Worm (Caenorhabditis elegans) whole organism, late embryonic: ENCODE measurements around the gene nhr-6.

ENCODE experiments used
- C38D4.7 ChIP-seq: fragments of 200-800 bp; sonication (Bioruptor generic); optimal IDR thresholded peaks from 2 replicates; lab custom pipeline; 2018; ENCODE audit warnings: mild to moderate bottlenecking, missing genetic modification characterization, moderate library complexity, missing compliant biosample characterization
- F13H6.1 ChIP-seq: sonication (generic microtip); optimal IDR thresholded peaks from 2 replicates; lab custom pipeline; 2016; ENCODE audit warnings: missing genetic modification characterization, missing compliant biosample characterization
- K02D7.2 ChIP-seq: sonication (generic microtip); optimal IDR thresholded peaks from 2 replicates; lab custom pipeline; 2017; ENCODE audit warnings: mild to moderate bottlenecking, missing genetic modification characterization, missing compliant biosample characterization
- K09A11.1 ChIP-seq: sonication (generic microtip); optimal IDR thresholded peaks from 2 replicates; lab custom pipeline; 2017; ENCODE audit warnings: antibody characterized with exemption, mild to moderate bottlenecking, missing genetic modification characterization, missing compliant biosample characterization; ENCODE audit not compliant: insufficient read depth
- T23F11.4 ChIP-seq: fragments of 200-800 bp; sonication (Bioruptor generic); optimal IDR thresholded peaks from 2 replicates; lab custom pipeline; 2018; ENCODE audit warnings: mild to moderate bottlenecking, missing genetic modification characterization, missing compliant biosample characterization
- ceh-14 ChIP-seq: sonication (generic microtip); optimal IDR thresholded peaks from 2 replicates; lab custom pipeline; 2016; ENCODE audit warnings: missing genotype, missing genetic modification characterization, missing compliant biosample characterization
- ceh-18 ChIP-seq: sonication (generic microtip); optimal IDR thresholded peaks from 2 replicates; lab custom pipeline; 2016; ENCODE audit warnings: missing genetic modification characterization, missing compliant biosample characterization
- ceh-19 ChIP-seq: fragments of 200-800 bp; sonication (Bioruptor generic); optimal IDR thresholded peaks from 2 replicates; lab custom pipeline; 2018; ENCODE audit warnings: mild to moderate bottlenecking, missing genetic modification characterization, missing compliant biosample characterization
- ceh-2 ChIP-seq: sonication (generic microtip); optimal IDR thresholded peaks from 2 replicates; lab custom pipeline; 2016; ENCODE audit warnings: missing genotype, missing genetic modification characterization, missing compliant biosample characterization
- ceh-31 ChIP-seq: sonication (generic microtip); optimal IDR thresholded peaks from 2 replicates; lab custom pipeline; 2016; ENCODE audit warnings: missing genetic modification characterization, missing compliant biosample characterization
- ceh-34 ChIP-seq: sonication (generic microtip); optimal IDR thresholded peaks from 2 replicates; lab custom pipeline; 2016; ENCODE audit warnings: mild to moderate bottlenecking, missing genetic modification characterization, missing compliant biosample characterization
- ceh-45 ChIP-seq: fragments of 200-800 bp; sonication (Bioruptor generic); IDR thresholded peaks from 2 replicates; pipeline ENCODE4 v1.3.6; 2022; ENCODE audit warnings: missing genetic modification reagents, missing genetic modification characterization, missing compliant biosample characterization
- ceh-9 ChIP-seq: sonication (generic microtip); optimal IDR thresholded peaks from 2 replicates; lab custom pipeline; 2016; ENCODE audit warnings: mild to moderate bottlenecking, missing genetic modification characterization, inconsistent platforms, missing compliant biosample characterization
- che-1 ChIP-seq: sonication (generic microtip); optimal IDR thresholded peaks from 2 replicates; lab custom pipeline; 2016; ENCODE audit warnings: mild to moderate bottlenecking, missing genetic modification characterization, missing compliant biosample characterization
- dve-1 ChIP-seq: sonication (generic microtip); optimal IDR thresholded peaks from 2 replicates; lab custom pipeline; 2017; ENCODE audit warnings: antibody characterized with exemption, mild to moderate bottlenecking, missing genetic modification characterization, missing compliant biosample characterization
- elt-2 ChIP-seq: sonication (generic microtip); optimal IDR thresholded peaks from 2 replicates; lab custom pipeline; 2016; ENCODE audit warnings: missing genetic modification reagents, missing genetic modification characterization, missing compliant biosample characterization
- fkh-10 ChIP-seq: fragments of 150-350 bp; optimal IDR thresholded peaks from 2 replicates; lab custom pipeline; 2014; ENCODE audit warnings: missing biosample characterization, missing genetic modification reagents, missing genetic modification characterization
- gmeb-2 ChIP-seq: sonication (generic microtip); optimal IDR thresholded peaks from 2 replicates; lab custom pipeline; 2016; ENCODE audit warnings: missing genetic modification characterization, inconsistent platforms, missing compliant biosample characterization
- hlh-13 ChIP-seq: fragments of 200-800 bp; sonication (Bioruptor generic); optimal IDR thresholded peaks from 2 replicates; lab custom pipeline; 2018; ENCODE audit warnings: mild to moderate bottlenecking, missing genetic modification characterization, missing compliant biosample characterization
- hlh-30 ChIP-seq: sonication (generic microtip); optimal IDR thresholded peaks from 2 replicates; lab custom pipeline; 2017; ENCODE audit warnings: antibody characterized with exemption, missing genetic modification characterization, missing compliant biosample characterization; ENCODE audit not compliant: insufficient read depth
- hlh-6 ChIP-seq: sonication (generic microtip); optimal IDR thresholded peaks from 2 replicates; lab custom pipeline; 2016; ENCODE audit warnings: missing genotype, missing genetic modification characterization, missing compliant biosample characterization
- hlh-8 ChIP-seq: sonication (generic microtip); optimal IDR thresholded peaks from 2 replicates; lab custom pipeline; 2016; ENCODE audit warnings: missing genotype, missing genetic modification characterization, missing compliant biosample characterization
- lim-6 ChIP-seq: sonication (generic microtip); optimal IDR thresholded peaks from 2 replicates; lab custom pipeline; 2016; ENCODE audit warnings: missing genetic modification characterization, missing compliant biosample characterization
- lin-11 ChIP-seq: fragments of 200-800 bp; sonication (Bioruptor generic); optimal IDR thresholded peaks from 2 replicates; lab custom pipeline; 2018; ENCODE audit warnings: mild to moderate bottlenecking, missing genetic modification characterization, missing compliant biosample characterization
- madf-2 ChIP-seq: sonication (generic microtip); optimal IDR thresholded peaks from 2 replicates; lab custom pipeline; 2017; ENCODE audit warnings: missing genetic modification characterization, missing compliant biosample characterization
- nfya-1 ChIP-seq: sonication (generic microtip); optimal IDR thresholded peaks from 2 replicates; lab custom pipeline; 2017; ENCODE audit warnings: missing genetic modification characterization, mild to moderate bottlenecking, missing compliant biosample characterization, antibody characterized with exemption, moderate library complexity
- odd-2 ChIP-seq: sonication (generic microtip); optimal IDR thresholded peaks from 2 replicates; lab custom pipeline; 2017; ENCODE audit warnings: antibody characterized with exemption, mild to moderate bottlenecking, missing genetic modification characterization, missing compliant biosample characterization
- pat-9 ChIP-seq: fragments of 200-800 bp; sonication (Bioruptor generic); optimal IDR thresholded peaks from 2 replicates; lab custom pipeline; 2018; ENCODE audit warnings: mild to moderate bottlenecking, missing genetic modification characterization, moderate library complexity, missing compliant biosample characterization
- pax-1 ChIP-seq: fragments of 150-350 bp; optimal IDR thresholded peaks from 2 replicates; lab custom pipeline; 2014; ENCODE audit warnings: missing biosample characterization, missing genetic modification characterization
- ref-2 ChIP-seq: sonication (generic microtip); optimal IDR thresholded peaks from 2 replicates; lab custom pipeline; 2016; ENCODE audit warnings: missing genetic modification characterization, missing compliant biosample characterization
- rnt-1 ChIP-seq: sonication (generic microtip); optimal IDR thresholded peaks from 2 replicates; lab custom pipeline; 2016; ENCODE audit warnings: missing genetic modification characterization, missing compliant biosample characterization
- sdc-2 ChIP-seq: sonication (generic microtip); optimal IDR thresholded peaks from 2 replicates; lab custom pipeline; 2016; ENCODE audit warnings: missing genotype, missing genetic modification characterization, missing compliant biosample characterization
- sox-4 ChIP-seq: sonication (generic microtip); optimal IDR thresholded peaks from 2 replicates; lab custom pipeline; 2017; ENCODE audit warnings: mild to moderate bottlenecking, missing genetic modification characterization, inconsistent platforms, missing compliant biosample characterization
- syd-9 ChIP-seq: sonication (generic microtip); optimal IDR thresholded peaks from 2 replicates; lab custom pipeline; 2016; ENCODE audit warnings: mild to moderate bottlenecking, missing genetic modification characterization, moderate library complexity, missing compliant biosample characterization
- tbx-2 ChIP-seq: sonication (generic microtip); optimal IDR thresholded peaks from 2 replicates; lab custom pipeline; 2016; ENCODE audit warnings: missing genetic modification characterization, missing compliant biosample characterization
- ttx-3 ChIP-seq: sonication (generic microtip); optimal IDR thresholded peaks from 2 replicates; lab custom pipeline; 2016; ENCODE audit warnings: missing genetic modification reagents, missing genetic modification characterization, missing compliant biosample characterization
- unc-3 ChIP-seq, 2 experiments: fragments of 200-800 bp in 1 of 2; sonication (Bioruptor generic) in 1 of 2; sonication (generic microtip) in 1 of 2; conservative IDR thresholded peaks in 1 of 2; optimal IDR thresholded peaks in 1 of 2; 2 replicates each; pipeline versions ENCODE4 v1.3.6 to Lab custom; 2016 to 2022; ENCODE audit warnings: missing compliant biosample characterization in 2 of 2, missing genetic modification characterization in 2 of 2, missing genetic modification reagents in 1 of 2
- unc-55 ChIP-seq: sonication (generic microtip); optimal IDR thresholded peaks from 2 replicates; lab custom pipeline; 2017; ENCODE audit warnings: missing biosample characterization, missing genetic modification reagents, missing genetic modification characterization
- unc-86 ChIP-seq: sonication (generic microtip); optimal IDR thresholded peaks from 2 replicates; lab custom pipeline; 2016; ENCODE audit warnings: missing genetic modification characterization, missing compliant biosample characterization

nhr-6 gene

DNA sequence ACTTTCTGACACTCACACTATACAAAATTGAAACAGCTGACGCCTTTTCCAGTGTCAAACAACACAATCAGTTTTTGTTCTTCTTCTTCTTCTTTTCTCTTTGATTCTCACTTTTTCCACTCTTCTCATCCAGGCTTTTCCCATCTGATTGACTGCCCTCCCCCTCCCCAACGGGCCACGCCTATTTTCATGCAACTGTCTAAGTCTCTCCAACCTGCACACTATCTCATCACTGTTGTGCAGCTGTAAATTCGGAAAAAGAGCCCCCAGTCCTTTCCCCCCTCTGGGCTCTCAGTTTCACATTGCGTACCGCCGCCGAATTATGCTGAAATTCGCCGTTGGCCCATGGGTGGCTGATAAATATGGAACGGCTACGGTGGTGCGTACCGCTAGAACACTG is 27.9 kb downstream of the nhr-6 start (continued):
- TF ChIP-seq gmeb-2 (tag; lab: Kevin White, UChicago), result no peak
- peak; percentile 21 for TF ChIP-seq ref-2 (tag; lab: Kevin White, UChicago)
- no peak for TF ChIP-seq ceh-9 (tag; lab: Kevin White, UChicago)
- TF ChIP-seq ceh-18 (tag; lab: Kevin White, UChicago), result peak; percentile 67
- no peak for TF ChIP-seq C38D4.7 (GFP tag; lab: Kevin White, UChicago)
- no peak for TF ChIP-seq fkh-10 (GFP tag; lab: Kevin White, UChicago)
- no peak for TF ChIP-seq ttx-3 (tag; lab: Kevin White, UChicago)
- TF ChIP-seq unc-55, result peak; percentile 79
- TF ChIP-seq pat-9, result no peak
- TF ChIP-seq ceh-14 (tag; lab: Kevin White, UChicago), result peak; percentile 4
- TF ChIP-seq rnt-1, result no peak
- TF ChIP-seq madf-2 (tag; lab: Kevin White, UChicago), result no peak

DNA sequence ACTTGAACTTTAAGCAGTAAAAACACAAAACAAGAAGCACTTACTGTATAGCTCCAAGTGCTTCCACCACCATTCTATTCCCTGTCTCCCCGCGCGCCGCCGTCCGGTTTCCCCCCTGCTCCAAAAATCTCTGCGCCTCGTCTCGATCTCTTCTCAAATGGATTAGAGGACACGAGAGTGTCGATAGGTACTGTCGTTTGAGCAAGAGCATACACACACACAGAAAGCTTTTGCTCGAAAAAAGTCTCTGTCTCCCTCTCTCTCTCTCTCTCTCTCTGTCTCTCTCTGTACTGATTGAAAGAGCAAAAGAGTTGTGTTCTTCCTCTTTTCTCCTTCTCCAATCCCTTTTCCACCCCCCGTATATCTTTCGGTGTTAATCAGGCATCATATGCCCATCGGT is 32.3 kb downstream of the nhr-6 start:
- TF ChIP-seq ceh-31, result peak; percentile 12
- TF ChIP-seq ceh-2 (tag; lab: Kevin White, UChicago), result peak; percentile 17
- TF ChIP-seq sdc-2, result no peak
- TF ChIP-seq T23F11.4 (GFP tag; lab: Kevin White, UChicago), result peak; percentile 32

DNA sequence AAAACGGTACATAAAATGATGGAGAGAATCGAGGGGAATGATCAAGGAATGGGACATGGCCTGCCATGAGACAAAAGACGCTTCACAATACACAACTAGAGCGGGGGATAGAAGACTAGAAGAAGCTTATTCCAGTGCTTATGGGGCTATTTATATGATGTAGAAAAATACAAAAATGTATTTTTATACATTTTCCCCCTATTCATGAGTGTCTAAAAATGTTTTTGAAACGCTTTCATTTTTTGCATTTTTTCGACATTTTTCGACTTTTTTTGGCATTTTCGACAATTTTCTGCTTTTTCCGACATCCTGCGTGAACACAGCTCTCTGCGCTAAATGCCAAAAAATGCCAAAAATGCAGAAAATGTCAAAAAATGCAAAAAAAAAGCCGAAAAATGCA is 39.0 kb downstream of the nhr-6 start:
- TF ChIP-seq hlh-30 (tag; lab: Kevin White, UChicago) (no peak), dve-1 (tag; lab: Kevin White, UChicago) (no peak), hlh-8 (tag; lab: Kevin White, UChicago) (no peak), ceh-19 (GFP tag; lab: Kevin White, UChicago) (no peak), unc-86 (tag; lab: Kevin White, UChicago) (no peak), ceh-45 (GFP tag; lab: Robert Waterston, UW) (no peak), F13H6.1 (no peak), odd-2 (tag; lab: Kevin White, UChicago) (no peak), T23F11.4 (GFP tag; lab: Kevin White, UChicago) (no peak), gmeb-2 (tag; lab: Kevin White, UChicago) (no peak)

DNA sequence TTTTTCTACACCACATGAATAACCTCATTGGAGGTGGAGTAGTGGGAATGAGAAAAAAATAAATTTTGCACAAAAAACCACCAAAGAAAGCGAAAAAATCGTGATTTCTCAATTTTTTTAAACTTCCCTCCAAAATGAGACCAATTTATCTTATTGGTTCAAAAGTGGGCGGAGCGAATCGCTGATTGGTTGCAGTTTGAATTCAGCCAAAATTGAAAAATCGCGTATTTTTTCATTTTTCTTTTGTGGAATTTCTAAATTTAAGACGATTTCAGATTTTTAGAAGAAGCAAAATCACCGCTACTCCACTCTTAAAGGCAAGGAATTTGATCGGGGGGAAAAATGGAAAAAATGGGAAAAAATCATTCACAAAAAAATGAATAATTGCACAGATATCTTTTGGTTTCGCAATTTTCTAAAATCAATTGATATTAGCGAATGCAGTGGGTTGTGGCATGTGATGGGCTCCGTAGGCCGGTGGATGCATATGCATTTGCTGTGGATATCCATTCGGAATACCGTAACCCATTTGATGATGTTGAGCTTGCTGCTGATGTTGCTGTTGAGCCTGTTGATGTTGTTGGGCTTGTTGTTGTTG is 39.6 kb downstream of the nhr-6 start:
- TF ChIP-seq ceh-31 (no peak), nfya-1 (tag; lab: Kevin White, UChicago) (peak; percentile 75)

DNA sequence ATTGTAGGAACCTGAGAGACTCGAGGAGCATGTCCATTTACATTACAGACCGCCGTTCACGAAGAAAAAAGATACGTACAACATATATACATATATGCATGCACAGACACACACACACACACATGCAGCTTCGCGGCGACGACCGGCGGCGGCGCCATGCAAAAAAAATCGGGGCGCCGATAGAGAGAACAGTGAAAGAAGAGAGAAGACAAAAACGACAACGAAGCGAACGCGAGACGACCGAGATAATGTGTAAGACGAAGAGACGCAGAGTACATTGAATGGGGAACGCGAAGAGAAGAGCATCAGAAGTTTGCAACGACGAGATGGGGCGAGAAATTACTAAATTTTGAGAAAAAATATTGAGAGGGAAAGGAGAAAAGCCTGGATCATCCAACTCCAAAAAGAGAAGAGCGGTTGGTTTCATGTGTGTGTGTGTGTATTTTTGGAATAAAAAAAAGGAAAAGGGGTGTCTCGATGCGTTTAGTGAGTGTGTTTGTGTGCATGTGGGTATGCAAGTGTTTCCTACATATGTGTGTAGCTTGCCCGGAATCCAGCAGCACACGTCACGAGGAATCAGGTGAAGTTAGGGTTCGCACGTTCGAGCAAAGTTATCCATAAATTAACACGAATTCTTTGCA is 46.4 kb downstream of the nhr-6 start:
- TF ChIP-seq unc-3 (GFP tag; conservative IDR thresholded peaks at IDR 0.05; lab: Robert Waterston, UW) (no peak), unc-3 (tag; optimal IDR thresholded peaks at IDR 0.05; lab: Kevin White, UChicago) (no peak)

DNA sequence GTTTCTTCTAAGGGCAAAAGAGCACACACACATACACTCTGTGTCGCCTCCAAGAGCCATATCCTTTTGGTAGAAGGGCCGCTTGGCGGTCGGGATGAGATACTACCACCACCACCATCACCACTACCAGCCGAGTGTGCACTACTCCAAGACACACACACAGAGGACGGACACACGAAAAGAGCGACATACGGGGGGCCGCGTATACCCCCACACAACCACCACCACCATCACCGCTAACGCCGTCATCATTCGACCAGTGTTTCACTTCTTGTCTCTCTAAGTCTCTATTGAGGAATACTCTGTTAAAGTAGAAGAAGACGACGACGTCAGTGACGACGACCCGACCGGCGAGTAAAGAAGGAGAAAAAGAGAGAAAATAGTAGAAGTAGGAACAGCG is 47.3 kb downstream of the nhr-6 start:
- TF ChIP-seq che-1 (tag; lab: Kevin White, UChicago), result peak; percentile 19
- TF ChIP-seq hlh-30 (tag; lab: Kevin White, UChicago), result no peak
- TF ChIP-seq ceh-31, result peak; percentile 77
- TF ChIP-seq ceh-14 (tag; lab: Kevin White, UChicago), result peak; percentile 22
- no peak for TF ChIP-seq K09A11.1
- no peak for TF ChIP-seq hlh-13 (GFP tag; lab: Kevin White, UChicago)
- TF ChIP-seq ceh-2 (tag; lab: Kevin White, UChicago), result no peak
- no peak for TF ChIP-seq lim-6 (tag; lab: Kevin White, UChicago)
- no peak for TF ChIP-seq rnt-1
- no peak for TF ChIP-seq ceh-19 (GFP tag; lab: Kevin White, UChicago)
- TF ChIP-seq tbx-2, result peak; percentile 61
- TF ChIP-seq K02D7.2, result no peak
- TF ChIP-seq lin-11 (tag; lab: Kevin White, UChicago), result peak; percentile 45
- no peak for TF ChIP-seq ceh-9 (tag; lab: Kevin White, UChicago)
- no peak for TF ChIP-seq pax-1 (tag; lab: Kevin White, UChicago)
- TF ChIP-seq nfya-1 (tag; lab: Kevin White, UChicago), result peak; percentile 17
- peak; percentile 49 for TF ChIP-seq ceh-34
- peak; percentile 24 for TF ChIP-seq gmeb-2 (tag; lab: Kevin White, UChicago)
- peak; percentile 1 for TF ChIP-seq sox-4 (tag; lab: Kevin White, UChicago)
- TF ChIP-seq elt-2 (tag; lab: Kevin White, UChicago), result peak; percentile 9
- peak; percentile 38 for TF ChIP-seq unc-86 (tag; lab: Kevin White, UChicago)
- TF ChIP-seq hlh-6 (tag; lab: Kevin White, UChicago), result peak; percentile 41
- no peak for TF ChIP-seq syd-9 (tag; lab: Kevin White, UChicago)
